Worm (Caenorhabditis elegans): Measurements from ENCODE around the gene oac-22.

- no peak for TF ChIP-seq dao-5 (tag; optimal IDR thresholded peaks at IDR 0.05)
- no peak for TF ChIP-seq him-1 (tag; optimal IDR thresholded peaks at IDR 0.05)
- no peak for TF ChIP-seq W03F9.2 (tag; optimal IDR thresholded peaks at IDR 0.05)
These were observed 10.2 kb upstream of the oac-22 start for ce11 chrIV:3875260-3875659.
